Fruit fly (Drosophila melanogaster): ENCODE results near the gene Anp.

DNA sequence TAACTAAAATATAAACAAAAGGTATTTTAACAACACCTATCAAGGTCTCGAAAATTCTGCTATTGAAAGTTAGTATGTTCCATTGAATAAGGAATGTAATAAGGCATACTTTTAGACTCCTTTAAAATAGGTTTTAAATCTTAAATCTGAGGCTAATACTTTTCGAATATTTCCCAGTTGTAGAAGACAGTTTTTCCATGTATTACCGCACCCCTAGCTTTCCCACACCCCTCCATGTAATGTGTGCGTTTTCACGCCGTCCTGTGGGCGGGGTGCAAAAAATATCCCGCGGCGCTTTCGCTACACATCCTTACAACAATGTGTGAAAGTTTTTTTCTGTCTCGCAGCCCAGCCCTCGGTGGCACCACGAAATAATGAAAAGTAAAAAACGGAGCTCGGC lies 14.8 kb downstream of the Anp start:
- no peak for TF ChIP-seq CG14050 (GFP tag; IDR thresholded peaks at IDR 0.05)
- no peak for TF ChIP-seq CG6854 (GFP tag; optimal IDR thresholded peaks at IDR 0.05)
